Worm (Caenorhabditis elegans) whole organism, L2 larva: ENCODE measurements around the gene str-254.

Experiments used
- F13H6.1 ChIP-seq: sonication (generic microtip); optimal IDR thresholded peaks from 2 replicates; lab custom pipeline; 2016; ENCODE audit warnings: missing genetic modification characterization, missing compliant biosample characterization
- elt-3 ChIP-seq: sonication (generic microtip); optimal IDR thresholded peaks from 2 replicates; lab custom pipeline; 2017; ENCODE audit warnings: missing biosample characterization, missing genetic modification characterization
- lin-39 ChIP-seq: fragments of 150-350 bp; optimal IDR thresholded peaks from 2 replicates; lab custom pipeline; 2014; ENCODE audit warnings: missing biosample characterization, missing genetic modification reagents, missing genetic modification characterization
- nhr-10 ChIP-seq: sonication (generic microtip); optimal IDR thresholded peaks from 2 replicates; lab custom pipeline; 2017; ENCODE audit warnings: missing biosample characterization, missing genetic modification characterization
- nhr-129 ChIP-seq: fragments of 150-350 bp; optimal IDR thresholded peaks from 2 replicates; lab custom pipeline; 2014; ENCODE audit warnings: missing biosample characterization, missing genetic modification characterization
- nhr-25 ChIP-seq: fragments of 150-350 bp; sonication (generic microtip); optimal IDR thresholded peaks from 3 replicates; lab custom pipeline; 2014; ENCODE audit warnings: missing biosample characterization, missing genetic modification characterization
- nhr-77 ChIP-seq: fragments of 150-350 bp; optimal IDR thresholded peaks from 2 replicates; lab custom pipeline; 2014; ENCODE audit warnings: missing biosample characterization, missing genetic modification characterization

ce11 chrV:16115381-16115780, 37.9 kb downstream of the str-254 start, which contains the start of gene str-25:
- TF ChIP-seq F13H6.1 (tag; lab: Kevin White, UChicago) = no peak
- no peak for TF ChIP-seq elt-3 (tag; lab: Kevin White, UChicago)
- no peak for TF ChIP-seq nhr-77 (tag; lab: Kevin White, UChicago)
- no peak for TF ChIP-seq nhr-10 (tag; lab: Kevin White, UChicago)
- no peak for TF ChIP-seq lin-39 (tag; lab: Kevin White, UChicago)
- TF ChIP-seq nhr-25 (tag; lab: Kevin White, UChicago) = no peak
- no peak for TF ChIP-seq nhr-129 (tag; lab: Kevin White, UChicago)
